Worm (Caenorhabditis elegans): ENCODE results near the gene C05D11.5.
A peak's percentile ranks its signal among the peaks of the same experiment; 100 is the strongest.

Gene C05D11.5

ce11 chrIII:6444335-6444734 is 32.5 kb upstream of the C05D11.5 start, which contains the start of gene C05D11.13:
TSS of gene C05D11.13 (minus strand) at chrIII:6444586.
- TF ChIP-seq pha-4 (tag; optimal IDR thresholded peaks at IDR 0.05) (peak; percentile 68), unc-120 (tag; optimal IDR thresholded peaks at IDR 0.05; ENCODE audit: poor library complexity, severe bottlenecking) (peak; percentile 37), M03D4.4 (tag; optimal IDR thresholded peaks at IDR 0.05) (peak; percentile 17), lsy-2 (tag; optimal IDR thresholded peaks at IDR 0.05) (peak; percentile 43), mls-2 (tag; optimal IDR thresholded peaks at IDR 0.05) (peak; percentile 3), ham-2 (GFP tag; optimal IDR thresholded peaks at IDR 0.05) (peak; percentile 10), nhr-76 (tag; optimal IDR thresholded peaks at IDR 0.05) (no peak), mep-1 (tag; optimal IDR thresholded peaks at IDR 0.05) (no peak)

DNA sequence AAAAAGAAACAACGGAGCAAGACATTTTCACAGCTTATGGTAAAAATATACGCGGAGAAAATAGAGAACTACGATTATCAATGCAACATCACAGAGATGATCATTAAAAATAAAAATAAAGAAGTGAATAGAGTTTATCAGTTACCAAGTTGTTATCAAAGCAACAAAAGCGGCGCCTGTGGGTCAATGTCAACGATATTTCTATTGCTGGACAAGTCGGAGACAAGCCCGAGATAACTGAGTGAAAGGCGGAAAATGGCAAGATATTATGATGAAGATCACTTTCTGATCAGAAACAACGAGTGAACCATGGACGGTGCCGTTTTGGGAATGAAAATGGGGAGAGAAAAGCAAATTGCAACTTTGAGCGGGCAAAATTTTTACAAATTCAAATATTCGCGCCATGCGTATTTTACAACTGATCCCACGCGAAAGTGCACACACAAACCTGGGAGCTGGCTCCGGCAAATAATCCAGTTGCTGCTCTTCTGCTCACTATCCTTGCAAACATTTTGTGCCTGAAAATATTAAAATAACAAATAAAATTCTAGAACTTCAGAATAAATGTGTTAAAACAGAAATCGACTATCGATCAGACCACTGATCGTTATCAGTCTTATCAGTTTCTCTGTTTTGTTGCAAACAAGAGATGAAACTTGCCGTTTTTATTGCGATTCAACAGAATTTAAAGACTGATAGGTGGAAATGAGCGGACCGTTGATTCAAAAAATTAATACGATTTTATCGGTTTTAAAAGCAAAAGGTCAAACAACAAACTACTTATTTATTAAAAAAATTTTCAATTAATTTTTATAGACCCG is 30.7 kb upstream of the C05D11.5 start, which contains the start of gene mel-32:
Gene mel-32 (minus strand): TSS at position 696 of the 821 bp plus-strand sequence.
- TF ChIP-seq mls-2 (tag; optimal IDR thresholded peaks at IDR 0.05) (no peak), tbx-8 (GFP tag; optimal IDR thresholded peaks at IDR 0.05) (no peak)

ce11 chrIII:6439854-6440253 is 28.0 kb upstream of the C05D11.5 start:
- TF ChIP-seq elt-3 (tag; optimal IDR thresholded peaks at IDR 0.05) (no peak), zip-8 (tag; optimal IDR thresholded peaks at IDR 0.05) (no peak), snpc-4 (tag; optimal IDR thresholded peaks at IDR 0.05) (no peak), nhr-76 (tag; optimal IDR thresholded peaks at IDR 0.05) (no peak), lsy-2 (tag; optimal IDR thresholded peaks at IDR 0.05) (no peak), nhr-237 (tag; optimal IDR thresholded peaks at IDR 0.05) (no peak), unc-120 (tag; optimal IDR thresholded peaks at IDR 0.05; ENCODE audit: poor library complexity, severe bottlenecking) (no peak), pha-4 (tag; optimal IDR thresholded peaks at IDR 0.05) (no peak), elt-1 (tag; optimal IDR thresholded peaks at IDR 0.05; ENCODE audit: borderline replicate concordance, insufficient read depth) (no peak), sptf-1 (tag; optimal IDR thresholded peaks at IDR 0.05) (no peak), sem-2 (GFP tag; optimal IDR thresholded peaks at IDR 0.05) (no peak), lin-32 (GFP tag; optimal IDR thresholded peaks at IDR 0.05) (no peak), ceh-83 (GFP tag; optimal IDR thresholded peaks at IDR 0.05) (no peak), mep-1 (tag; optimal IDR thresholded peaks at IDR 0.05) (no peak), lin-13 (tag; optimal IDR thresholded peaks at IDR 0.05) (no peak)

- TF ChIP-seq lin-32 (GFP tag; optimal IDR thresholded peaks at IDR 0.05) (no peak), ham-2 (GFP tag; optimal IDR thresholded peaks at IDR 0.05) (no peak), sem-2 (GFP tag; optimal IDR thresholded peaks at IDR 0.05) (no peak), snpc-4 (tag; optimal IDR thresholded peaks at IDR 0.05) (no peak)
These were observed 24.5 kb upstream of the C05D11.5 start, which contains the start of gene C05D11.1 for ce11 chrIII:6436308-6436707. TSS of gene C05D11.1 (plus strand) at chrIII:6436608.

DNA sequence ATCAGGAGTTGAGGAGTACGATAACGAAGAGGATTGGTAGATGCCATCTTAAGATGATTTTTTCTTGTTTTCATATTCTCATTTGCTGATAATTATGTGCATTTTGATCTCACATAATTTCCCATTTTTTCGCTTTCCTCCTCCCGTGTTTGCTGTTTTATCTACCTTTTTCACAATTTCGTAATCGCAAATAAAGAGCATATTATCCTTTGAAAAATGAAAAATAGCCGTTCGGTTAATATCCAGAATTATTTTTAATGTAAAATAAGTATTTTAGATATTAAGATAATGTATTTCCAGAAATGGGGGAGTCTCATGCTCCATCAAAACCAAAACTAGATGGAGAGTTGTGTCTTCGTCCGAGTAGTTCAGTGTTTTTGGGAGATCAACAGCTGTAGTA is 21.1 kb upstream of the C05D11.5 start, which contains the start of gene vps-16:
Gene vps-16 (plus strand): TSS at position 301 of the 400 bp plus-strand sequence.
- TF ChIP-seq sptf-1 (tag; optimal IDR thresholded peaks at IDR 0.05) (no peak), nhr-76 (tag; optimal IDR thresholded peaks at IDR 0.05) (no peak), ces-1 (GFP tag; optimal IDR thresholded peaks at IDR 0.05) (no peak), unc-62 (GFP tag; optimal IDR thresholded peaks at IDR 0.05) (no peak), elt-3 (tag; optimal IDR thresholded peaks at IDR 0.05) (no peak), ceh-83 (GFP tag; optimal IDR thresholded peaks at IDR 0.05) (no peak), mab-5 (tag; optimal IDR thresholded peaks at IDR 0.05) (no peak), hlh-1 (tag; optimal IDR thresholded peaks at IDR 0.05) (no peak), sem-2 (GFP tag; optimal IDR thresholded peaks at IDR 0.05) (no peak), cnd-1 (tag; optimal IDR thresholded peaks at IDR 0.05) (no peak), lsy-2 (tag; optimal IDR thresholded peaks at IDR 0.05) (no peak), unc-120 (tag; optimal IDR thresholded peaks at IDR 0.05; ENCODE audit: poor library complexity, severe bottlenecking) (no peak), ceh-39 (tag; optimal IDR thresholded peaks at IDR 0.05) (no peak), ham-2 (GFP tag; optimal IDR thresholded peaks at IDR 0.05) (no peak), blmp-1 (tag; optimal IDR thresholded peaks at IDR 0.05) (no peak), M03D4.4 (tag; optimal IDR thresholded peaks at IDR 0.05) (no peak), snpc-4 (tag; optimal IDR thresholded peaks at IDR 0.05) (no peak), nhr-2 (tag; optimal IDR thresholded peaks at IDR 0.05) (no peak), elt-1 (tag; optimal IDR thresholded peaks at IDR 0.05; ENCODE audit: borderline replicate concordance, insufficient read depth) (no peak)

All from whole organism, mixed stage, embryonic.